Worm (Caenorhabditis elegans): Measurements from ENCODE around the gene Y38H6A.1.
"Not testable (repeated sequence)": the region's sequence is repeated elsewhere in the genome, so short reads cannot be mapped to it uniquely, and the experiment has no call there.

The Y38H6A.1 gene

ce11 chrV:20303288-20303687, 22.2 kb upstream of the Y38H6A.1 start, which contains the start of gene ZC15.3:
Gene ZC15.3, plus strand, starts transcription at chrV:20303588.
- TF ChIP-seq hnd-1 (tag; optimal IDR thresholded peaks at IDR 0.05); F13C5.2 (tag; optimal IDR thresholded peaks at IDR 0.05); ama-1 (optimal IDR thresholded peaks at IDR 0.05): not testable (repeated sequence)

ce11 chrV:20305803-20306202, 19.7 kb upstream of the Y38H6A.1 start, which contains the start of gene ZC15.1:
Gene ZC15.1, plus strand, starts transcription at chrV:20306103.
- no peak for TF ChIP-seq hnd-1 (tag; optimal IDR thresholded peaks at IDR 0.05)
- no peak for TF ChIP-seq sea-1 (GFP tag; conservative IDR thresholded peaks at IDR 0.05)
- no peak for TF ChIP-seq F13C5.2 (tag; optimal IDR thresholded peaks at IDR 0.05)
- no peak for TF ChIP-seq flt-1 (GFP tag; IDR thresholded peaks at IDR 0.05)
- TF ChIP-seq scrt-1 (GFP tag; IDR thresholded peaks at IDR 0.05) = no peak
- TF ChIP-seq hmg-4 (GFP tag; optimal IDR thresholded peaks at IDR 0.05) = no peak
- TF ChIP-seq aly-1 (tag; optimal IDR thresholded peaks at IDR 0.05) = no peak
- no peak for TF ChIP-seq ets-7 (tag; optimal IDR thresholded peaks at IDR 0.05)
- TF ChIP-seq hmbx-1 (tag; optimal IDR thresholded peaks at IDR 0.05) = no peak
- TF ChIP-seq pes-1 (GFP tag; IDR thresholded peaks at IDR 0.05) = no peak
- no peak for TF ChIP-seq ama-1 (optimal IDR thresholded peaks at IDR 0.05)
- no peak for TF ChIP-seq tbx-11 (GFP tag; IDR thresholded peaks at IDR 0.05)
- no peak for TF ChIP-seq ceh-13 (GFP tag; optimal IDR thresholded peaks at IDR 0.05)
- TF ChIP-seq B0310.2 (tag; optimal IDR thresholded peaks at IDR 0.05) = no peak
- no peak for TF ChIP-seq ceh-36 (tag; optimal IDR thresholded peaks at IDR 0.05)
- TF ChIP-seq tbx-37 (GFP tag; conservative IDR thresholded peaks at IDR 0.05) = no peak

ce11 chrV:20310575-20310974, 14.9 kb upstream of the Y38H6A.1 start, which contains the start of gene ZC15.10:
Gene ZC15.10, plus strand, starts transcription at chrV:20310736.
- TF ChIP-seq sea-1 (GFP tag; conservative IDR thresholded peaks at IDR 0.05) (no peak), ceh-13 (GFP tag; optimal IDR thresholded peaks at IDR 0.05) (no peak), ceh-36 (tag; optimal IDR thresholded peaks at IDR 0.05) (no peak), ets-7 (tag; optimal IDR thresholded peaks at IDR 0.05) (no peak)

ce11 chrV:20311519-20311918, 14.0 kb upstream of the Y38H6A.1 start, which contains the start of gene clec-262:
Gene clec-262, plus strand, starts transcription at chrV:20311819.
- TF ChIP-seq scrt-1 (GFP tag; IDR thresholded peaks at IDR 0.05) = no peak
- no peak for TF ChIP-seq B0310.2 (tag; optimal IDR thresholded peaks at IDR 0.05)
- no peak for TF ChIP-seq ets-7 (tag; optimal IDR thresholded peaks at IDR 0.05)
- no peak for TF ChIP-seq ceh-36 (tag; optimal IDR thresholded peaks at IDR 0.05)
- TF ChIP-seq hmg-4 (GFP tag; optimal IDR thresholded peaks at IDR 0.05) = no peak
- no peak for TF ChIP-seq pes-1 (GFP tag; IDR thresholded peaks at IDR 0.05)
- TF ChIP-seq hnd-1 (tag; optimal IDR thresholded peaks at IDR 0.05) = no peak
- TF ChIP-seq flt-1 (GFP tag; IDR thresholded peaks at IDR 0.05) = no peak
- no peak for TF ChIP-seq hmbx-1 (tag; optimal IDR thresholded peaks at IDR 0.05)
- TF ChIP-seq sea-1 (GFP tag; conservative IDR thresholded peaks at IDR 0.05) = no peak
- TF ChIP-seq F13C5.2 (tag; optimal IDR thresholded peaks at IDR 0.05) = no peak
- TF ChIP-seq aly-1 (tag; optimal IDR thresholded peaks at IDR 0.05) = no peak
- no peak for TF ChIP-seq tbx-11 (GFP tag; IDR thresholded peaks at IDR 0.05)
- no peak for TF ChIP-seq ama-1 (optimal IDR thresholded peaks at IDR 0.05)
- TF ChIP-seq tra-4 (tag; optimal IDR thresholded peaks at IDR 0.05) = no peak
- no peak for TF ChIP-seq ceh-13 (GFP tag; optimal IDR thresholded peaks at IDR 0.05)
- no peak for TF ChIP-seq tbx-37 (GFP tag; conservative IDR thresholded peaks at IDR 0.05)

ce11 chrV:20317442-20317841, 8.1 kb upstream of the Y38H6A.1 start, which contains the start of gene Y113G7C.1:
Gene Y113G7C.1, plus strand, starts transcription at chrV:20317742.
- no peak for TF ChIP-seq flt-1 (GFP tag; IDR thresholded peaks at IDR 0.05)
- TF ChIP-seq aly-1 (tag; optimal IDR thresholded peaks at IDR 0.05) = no peak
- no peak for TF ChIP-seq ama-1 (optimal IDR thresholded peaks at IDR 0.05)
- no peak for TF ChIP-seq hmbx-1 (tag; optimal IDR thresholded peaks at IDR 0.05)
- TF ChIP-seq ceh-13 (GFP tag; optimal IDR thresholded peaks at IDR 0.05) = no peak
- no peak for TF ChIP-seq ets-7 (tag; optimal IDR thresholded peaks at IDR 0.05)
- no peak for TF ChIP-seq tbx-11 (GFP tag; IDR thresholded peaks at IDR 0.05)
- no peak for TF ChIP-seq pes-1 (GFP tag; IDR thresholded peaks at IDR 0.05)
- TF ChIP-seq tbx-37 (GFP tag; conservative IDR thresholded peaks at IDR 0.05) = no peak

- TF ChIP-seq ceh-13 (GFP tag; optimal IDR thresholded peaks at IDR 0.05) (no peak), B0310.2 (tag; optimal IDR thresholded peaks at IDR 0.05) (no peak), ama-1 (optimal IDR thresholded peaks at IDR 0.05) (no peak), sea-1 (GFP tag; conservative IDR thresholded peaks at IDR 0.05) (no peak)
These were observed 9.7 kb downstream of the Y38H6A.1 start, which contains the start of gene Y38H6A.5 for ce11 chrV:20335264-20335663. Gene Y38H6A.5, minus strand, starts transcription at chrV:20335364.

- TF ChIP-seq ceh-36 (tag; optimal IDR thresholded peaks at IDR 0.05) = no peak
- TF ChIP-seq F13C5.2 (tag; optimal IDR thresholded peaks at IDR 0.05) = no peak
- no peak for TF ChIP-seq sea-1 (GFP tag; conservative IDR thresholded peaks at IDR 0.05)
- no peak for TF ChIP-seq flt-1 (GFP tag; IDR thresholded peaks at IDR 0.05)
- no peak for TF ChIP-seq ama-1 (optimal IDR thresholded peaks at IDR 0.05)
- no peak for TF ChIP-seq hmg-4 (GFP tag; optimal IDR thresholded peaks at IDR 0.05)
- TF ChIP-seq tbx-11 (GFP tag; IDR thresholded peaks at IDR 0.05) = no peak
- no peak for TF ChIP-seq B0310.2 (tag; optimal IDR thresholded peaks at IDR 0.05)
- TF ChIP-seq tbx-37 (GFP tag; conservative IDR thresholded peaks at IDR 0.05) = no peak
- no peak for TF ChIP-seq hmbx-1 (tag; optimal IDR thresholded peaks at IDR 0.05)
- no peak for TF ChIP-seq scrt-1 (GFP tag; IDR thresholded peaks at IDR 0.05)
- TF ChIP-seq ceh-13 (GFP tag; optimal IDR thresholded peaks at IDR 0.05) = no peak
- TF ChIP-seq aly-1 (tag; optimal IDR thresholded peaks at IDR 0.05) = no peak
These were observed 12.5 kb downstream of the Y38H6A.1 start for ce11 chrV:20338020-20338419.

ce11 chrV:20338870-20339269, 13.4 kb downstream of the Y38H6A.1 start:
- no peak for TF ChIP-seq ceh-36 (tag; optimal IDR thresholded peaks at IDR 0.05)
- TF ChIP-seq B0310.2 (tag; optimal IDR thresholded peaks at IDR 0.05) = no peak
- no peak for TF ChIP-seq hmg-4 (GFP tag; optimal IDR thresholded peaks at IDR 0.05)
- no peak for TF ChIP-seq ama-1 (optimal IDR thresholded peaks at IDR 0.05)
- TF ChIP-seq aly-1 (tag; optimal IDR thresholded peaks at IDR 0.05) = no peak
- no peak for TF ChIP-seq hnd-1 (tag; optimal IDR thresholded peaks at IDR 0.05)
- TF ChIP-seq ceh-13 (GFP tag; optimal IDR thresholded peaks at IDR 0.05) = no peak
- no peak for TF ChIP-seq ets-7 (tag; optimal IDR thresholded peaks at IDR 0.05)
- no peak for TF ChIP-seq F13C5.2 (tag; optimal IDR thresholded peaks at IDR 0.05)
- TF ChIP-seq flt-1 (GFP tag; IDR thresholded peaks at IDR 0.05) = no peak
